Fruit fly (Drosophila melanogaster): ENCODE results near the gene crb.

The crb gene

DNA sequence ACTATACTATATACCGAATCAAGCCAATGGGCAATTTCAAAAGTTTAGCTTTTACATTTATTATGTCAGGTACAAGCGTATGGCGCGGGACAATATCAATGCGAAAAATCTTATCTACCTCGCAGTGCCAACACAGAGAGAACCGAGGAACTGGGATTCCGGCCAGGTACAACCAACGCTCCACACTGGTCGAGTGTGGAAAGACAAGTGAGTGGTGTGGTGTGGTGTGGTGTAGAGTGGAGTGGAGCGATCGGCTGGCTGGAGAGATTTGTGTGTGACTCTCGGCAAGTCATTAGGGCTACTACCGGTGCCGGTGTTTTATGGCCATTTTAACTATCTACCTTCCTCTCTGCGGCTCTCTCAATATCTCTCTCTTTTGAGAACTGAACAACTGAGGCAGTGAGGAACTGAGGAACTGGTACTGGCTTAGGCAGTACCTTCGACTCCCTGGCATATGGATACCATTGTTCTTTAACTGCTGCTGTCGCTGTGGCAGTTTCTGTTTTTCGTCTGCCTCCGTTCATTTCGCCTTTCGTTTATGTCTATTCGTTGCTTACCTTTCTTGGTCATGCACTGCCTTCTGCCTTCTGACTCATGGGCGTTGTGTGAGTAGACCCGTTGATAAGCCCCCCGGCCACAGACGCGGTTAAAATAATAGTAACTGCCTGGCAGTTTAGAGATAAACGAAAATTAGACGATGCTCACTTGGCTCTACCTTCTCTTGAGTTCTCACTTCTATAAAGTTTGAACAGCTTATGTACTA is 35.4 kb upstream of the crb start (continued):
- peak; percentile 81 for TF ChIP-seq CG13296 (GFP tag; optimal IDR thresholded peaks at IDR 0.05)
- TF ChIP-seq CG4730 (GFP tag; IDR thresholded peaks at IDR 0.05): peak; percentile 76
- peak; percentile 87 for TF ChIP-seq CG13775 (GFP tag; optimal IDR thresholded peaks at IDR 0.05)
- peak; percentile 90 for TF ChIP-seq CG6813 (GFP tag; optimal IDR thresholded peaks at IDR 0.05)
- peak; percentile 86 for TF ChIP-seq CG13424 (tag; optimal IDR thresholded peaks at IDR 0.05)
- no peak for TF ChIP-seq pita (GFP tag; optimal IDR thresholded peaks at IDR 0.05)
- peak; percentile 80 for TF ChIP-seq trem (tag; optimal IDR thresholded peaks at IDR 0.05)
- no peak for TF ChIP-seq Sin3A (optimal IDR thresholded peaks at IDR 0.05)
- TF ChIP-seq CG14014 (GFP tag; IDR thresholded peaks at IDR 0.05): peak; percentile 88
- peak; percentile 86 for TF ChIP-seq fd102C (GFP tag; optimal IDR thresholded peaks at IDR 0.05)
- no peak for TF ChIP-seq CG17912 (GFP tag; optimal IDR thresholded peaks at IDR 0.05)
- peak; percentile 75 for TF ChIP-seq CG12236 (GFP tag; optimal IDR thresholded peaks at IDR 0.05)
- TF ChIP-seq CG18764 (GFP tag; optimal IDR thresholded peaks at IDR 0.05): peak; percentile 82
- TF ChIP-seq HLHmδ (GFP tag; optimal IDR thresholded peaks at IDR 0.05): peak; percentile 24
- TF ChIP-seq al (GFP tag; IDR thresholded peaks at IDR 0.05): peak; percentile 85
- peak; percentile 77; the same call in 2 of the 4 replicates for TF ChIP-seq chinmo (GFP tag; IDR thresholded peaks at IDR 0.05; ENCODE audit: partially characterized antibody)
- peak; percentile 89 for TF ChIP-seq NfI (GFP tag; optimal IDR thresholded peaks at IDR 0.05)
- peak; percentile 82 for TF ChIP-seq Abd-B (GFP tag; optimal IDR thresholded peaks at IDR 0.05)
- TF ChIP-seq Atf6 (GFP tag; IDR thresholded peaks at IDR 0.05): peak; percentile 84; the same call in 1 of the 2 replicates
- TF ChIP-seq tgo (GFP tag; IDR thresholded peaks at IDR 0.05): peak; percentile 87
- peak; percentile 92 for TF ChIP-seq ara (GFP tag; IDR thresholded peaks at IDR 0.05)
- TF ChIP-seq CG14050 (GFP tag; IDR thresholded peaks at IDR 0.05): peak; percentile 75
- TF ChIP-seq CG12104 (GFP tag; optimal IDR thresholded peaks at IDR 0.05): peak; percentile 86
- TF ChIP-seq her (GFP tag; optimal IDR thresholded peaks at IDR 0.05): peak; percentile 88
- TF ChIP-seq CG7839 (tag; optimal IDR thresholded peaks at IDR 0.05): peak; percentile 94
- TF ChIP-seq CG1529 (GFP tag; optimal IDR thresholded peaks at IDR 0.05): peak; percentile 77
- TF ChIP-seq CG30020 (tag; optimal IDR thresholded peaks at IDR 0.05): peak; percentile 30
- TF ChIP-seq CG10543 (GFP tag; optimal IDR thresholded peaks at IDR 0.05): peak; percentile 60
- TF ChIP-seq Sry-δ (GFP tag; optimal IDR thresholded peaks at IDR 0.05): peak; percentile 49
- TF ChIP-seq Deaf1 (tag; optimal IDR thresholded peaks at IDR 0.05): peak; percentile 39
- peak; percentile 91 for TF ChIP-seq CG11456 (GFP tag; IDR thresholded peaks at IDR 0.05)
- peak; percentile 83 for TF ChIP-seq CG14710 (tag; optimal IDR thresholded peaks at IDR 0.05)
- TF ChIP-seq ac (GFP tag; optimal IDR thresholded peaks at IDR 0.05): peak; percentile 78
- peak; percentile 82 for TF ChIP-seq CG12942 (GFP tag; optimal IDR thresholded peaks at IDR 0.05)
- TF ChIP-seq CG8924 (tag; optimal IDR thresholded peaks at IDR 0.05): peak; percentile 93
- peak; percentile 69 for TF ChIP-seq CG13894 (tag; optimal IDR thresholded peaks at IDR 0.05)
- TF ChIP-seq Fer2 (tag; optimal IDR thresholded peaks at IDR 0.05): peak; percentile 71
- peak; percentile 80 for TF ChIP-seq CG10959 (GFP tag; IDR thresholded peaks at IDR 0.05)
- TF ChIP-seq HLH3B (GFP tag; IDR thresholded peaks at IDR 0.05): peak; percentile 90
- no peak for TF ChIP-seq nerfin-2 (GFP tag; IDR thresholded peaks at IDR 0.05; ENCODE audit: partially characterized antibody)
- TF ChIP-seq ato (GFP tag; IDR thresholded peaks at IDR 0.05; ENCODE audit: partially characterized antibody): no peak
- TF ChIP-seq CG11695 (GFP tag; IDR thresholded peaks at IDR 0.05): peak; percentile 87
- peak; percentile 93 for TF ChIP-seq Side (GFP tag; optimal IDR thresholded peaks at IDR 0.05)
- TF ChIP-seq wdn (GFP tag; IDR thresholded peaks at IDR 0.05): peak; percentile 90
- no peak for TF ChIP-seq abd-A (tag; optimal IDR thresholded peaks at IDR 0.05)
- no peak for TF ChIP-seq CG10431 (GFP tag; optimal IDR thresholded peaks at IDR 0.05)
- TF ChIP-seq sd (tag; optimal IDR thresholded peaks at IDR 0.05): peak; percentile 56
- TF ChIP-seq dan (GFP tag; IDR thresholded peaks at IDR 0.05): peak; percentile 60; the same call in 1 of the 2 replicates
- TF ChIP-seq jigr1 (GFP tag; IDR thresholded peaks at IDR 0.05): peak; percentile 49; the same call in 2 of the 3 replicates

Data from whole organism, embryonic.